Fruit fly (Drosophila melanogaster) whole organism, larva: ENCODE data around the gene CG32452.
"Not testable (repeated sequence)": the region's sequence is repeated elsewhere in the genome, so short reads cannot be mapped to it uniquely, and the experiment has no call there.

Experiments
- noc ChIP-seq: fragments of 200-800 bp; sonication (Bioruptor generic); optimal IDR thresholded peaks from 3 replicates; lab custom pipeline; 2019; ENCODE audit warnings: missing biosample characterization, mild to moderate bottlenecking, missing genetic modification characterization, moderate library complexity

The CG32452 gene

DNA sequence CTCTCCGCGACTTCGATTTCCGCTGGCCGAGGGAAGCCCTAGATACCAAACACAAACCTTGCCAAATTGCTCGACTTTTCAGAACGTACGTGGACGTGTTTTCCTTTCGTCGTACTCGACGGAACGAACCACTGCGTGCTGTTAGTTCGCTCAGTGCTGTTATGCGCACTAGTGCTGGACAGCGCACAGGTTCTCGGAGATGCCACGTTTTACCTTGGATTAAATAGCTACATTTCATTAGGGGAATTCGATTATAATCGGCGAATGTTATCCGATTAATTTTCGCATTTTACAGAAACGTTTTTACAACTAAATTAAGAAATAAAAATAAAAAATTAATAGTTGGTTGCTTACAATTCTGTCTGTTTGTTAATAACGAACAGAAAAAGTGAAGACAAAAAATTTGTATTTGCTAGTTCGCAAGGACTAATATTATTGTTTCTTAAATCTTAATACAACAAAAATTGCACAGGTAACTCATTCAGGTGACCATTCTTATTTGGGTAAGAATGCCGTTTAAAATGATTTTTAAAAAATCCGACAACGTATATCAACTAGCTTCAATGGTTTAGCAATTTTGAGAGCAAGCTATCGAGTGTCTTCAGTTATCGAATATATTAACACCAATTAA is at the start of gene CG32452, which contains the start of gene ArfGAP3:
CG32452 (plus strand) TSS at position 592 of the 631 bp plus-strand sequence.
ArfGAP3 (minus strand) TSS at position 441 of the 631 bp plus-strand sequence.
- no peak for TF ChIP-seq noc (tag; lab: Kevin White, UChicago)

dm6 chr3L:22669275-22670006 is 48.1 kb upstream of the CG32452 start, which contains the start of gene Jhbp6:
Gene Jhbp6, plus strand, starts transcription at chr3L:22669956.
- TF ChIP-seq noc (tag; lab: Kevin White, UChicago), result peak; percentile 15

- TF ChIP-seq noc (tag; lab: Kevin White, UChicago), result no peak
Measured at dm6 chr3L:22670174-22670573, 47.4 kb upstream of the CG32452 start.

dm6 chr3L:22671699-22672276 is 45.7 kb upstream of the CG32452 start:
- peak; percentile 25 for TF ChIP-seq noc (tag; lab: Kevin White, UChicago)

DNA sequence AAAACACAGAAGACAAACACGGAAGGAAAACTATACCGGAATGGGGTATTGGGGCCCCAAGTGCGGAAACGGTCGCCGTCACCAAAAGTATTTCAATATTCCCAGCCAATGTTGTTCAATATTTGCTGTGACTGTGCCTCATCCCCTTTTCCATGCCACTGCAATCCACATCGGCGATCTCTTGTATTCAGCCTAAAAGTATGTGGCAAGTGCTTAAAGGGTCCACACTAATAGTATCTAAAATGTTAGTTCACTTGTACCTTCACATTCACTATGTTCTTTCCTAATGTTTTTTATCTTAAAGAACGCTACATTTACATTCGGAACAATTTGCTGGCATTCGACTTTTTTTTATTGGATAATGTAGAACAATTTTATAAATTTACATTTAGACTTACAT is 36.6 kb upstream of the CG32452 start:
- TF ChIP-seq noc (tag; lab: Kevin White, UChicago), result no peak

DNA sequence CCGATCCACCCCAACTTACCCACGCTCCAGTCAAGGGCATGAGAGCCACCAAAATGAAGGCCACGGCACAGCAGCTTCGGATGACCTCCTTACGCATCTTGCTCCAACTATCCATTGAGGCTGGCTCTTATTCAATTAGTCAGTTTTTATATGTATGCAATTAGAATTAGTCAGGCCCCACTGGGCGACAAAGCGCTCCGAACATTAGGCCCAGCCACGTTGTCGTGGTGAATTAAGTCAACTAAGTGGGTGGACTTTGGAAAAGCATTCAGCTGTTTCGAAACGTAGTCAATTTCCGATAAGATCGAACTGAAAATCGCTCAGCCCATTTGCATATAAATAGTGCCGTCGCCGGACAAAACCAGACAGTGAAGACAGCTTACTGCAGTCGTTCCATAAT is 30.5 kb upstream of the CG32452 start, which contains the start of the genes CG14455 and CG14456:
CG14455 (minus strand) TSS at position 101 of the 400 bp plus-strand sequence.
CG14456 (plus strand) TSS at position 236 of the 400 bp plus-strand sequence.
- no peak for TF ChIP-seq noc (tag; lab: Kevin White, UChicago)

dm6 chr3L:22692428-22692827 is 25.1 kb upstream of the CG32452 start, which contains the start of gene CG14454:
Gene CG14454, minus strand, starts transcription at chr3L:22692528.
- not testable (repeated sequence) for TF ChIP-seq noc (tag; lab: Kevin White, UChicago)

- TF ChIP-seq noc (tag; lab: Kevin White, UChicago), result no peak
Measured at dm6 chr3L:22693712-22694111, 23.8 kb upstream of the CG32452 start, which contains the start of the genes CG12546 and CG14453. Gene CG12546, minus strand, starts transcription at chr3L:22693812. Gene CG14453, plus strand, starts transcription at chr3L:22694083.

dm6 chr3L:22695653-22696052 is 21.9 kb upstream of the CG32452 start, which contains the start of gene CG14452:
Gene CG14452, plus strand, starts transcription at chr3L:22695953.
- TF ChIP-seq noc (tag; lab: Kevin White, UChicago), result no peak

- not testable (repeated sequence) for TF ChIP-seq noc (tag; lab: Kevin White, UChicago)
Measured at dm6 chr3L:22696930-22697329, 20.6 kb upstream of the CG32452 start, which contains the start of gene CG32453. Gene CG32453, plus strand, starts transcription at chr3L:22697230.

DNA sequence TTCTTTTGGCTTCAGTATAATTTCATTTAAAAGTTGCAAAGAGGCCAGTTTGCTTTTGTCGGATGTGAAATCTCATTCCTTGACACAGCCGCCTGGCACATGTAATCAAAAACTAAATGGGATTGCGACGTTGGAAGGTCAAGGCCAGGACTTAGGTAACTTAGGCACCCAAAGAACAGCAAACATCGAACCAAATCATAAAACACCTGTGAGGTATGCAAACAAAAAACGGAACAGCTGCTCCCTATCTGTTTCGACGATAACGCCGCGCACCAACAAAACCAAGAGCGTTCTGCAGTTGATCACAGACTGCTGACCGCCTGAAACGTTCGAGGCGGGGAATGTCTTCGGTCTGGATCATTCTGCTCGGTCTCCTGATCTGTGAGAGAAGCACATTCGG is 18.4 kb upstream of the CG32452 start, which contains the start of gene CG45116:
CG45116 (plus strand) TSS at position 301 of the 400 bp plus-strand sequence.
- no peak for TF ChIP-seq noc (tag; lab: Kevin White, UChicago)

DNA sequence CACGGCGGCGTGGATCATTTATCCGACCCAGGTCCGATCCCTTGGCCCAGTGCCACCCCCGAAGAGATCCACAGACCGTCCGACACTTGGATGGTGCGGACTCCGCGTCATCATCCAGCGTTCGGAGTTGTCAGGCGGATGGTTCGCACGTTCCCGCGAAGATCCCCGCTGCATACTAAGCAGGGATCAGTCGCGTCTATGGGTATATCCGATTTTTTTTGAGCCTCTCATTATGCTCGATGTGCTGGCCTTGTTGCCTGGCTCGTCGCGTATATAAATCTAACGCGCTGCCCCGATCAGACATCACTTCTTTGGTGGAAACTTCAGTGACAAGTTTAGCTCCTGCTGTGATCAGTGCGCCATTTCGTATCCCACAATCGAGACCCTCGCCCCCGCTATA is 5.7 kb upstream of the CG32452 start, which contains the start of gene CG11370:
CG11370 (plus strand) TSS at position 301 of the 400 bp plus-strand sequence.
- TF ChIP-seq noc (tag; lab: Kevin White, UChicago), result no peak

dm6 chr3L:22713605-22714004 is 3.9 kb upstream of the CG32452 start:
- no peak for TF ChIP-seq noc (tag; lab: Kevin White, UChicago)

DNA sequence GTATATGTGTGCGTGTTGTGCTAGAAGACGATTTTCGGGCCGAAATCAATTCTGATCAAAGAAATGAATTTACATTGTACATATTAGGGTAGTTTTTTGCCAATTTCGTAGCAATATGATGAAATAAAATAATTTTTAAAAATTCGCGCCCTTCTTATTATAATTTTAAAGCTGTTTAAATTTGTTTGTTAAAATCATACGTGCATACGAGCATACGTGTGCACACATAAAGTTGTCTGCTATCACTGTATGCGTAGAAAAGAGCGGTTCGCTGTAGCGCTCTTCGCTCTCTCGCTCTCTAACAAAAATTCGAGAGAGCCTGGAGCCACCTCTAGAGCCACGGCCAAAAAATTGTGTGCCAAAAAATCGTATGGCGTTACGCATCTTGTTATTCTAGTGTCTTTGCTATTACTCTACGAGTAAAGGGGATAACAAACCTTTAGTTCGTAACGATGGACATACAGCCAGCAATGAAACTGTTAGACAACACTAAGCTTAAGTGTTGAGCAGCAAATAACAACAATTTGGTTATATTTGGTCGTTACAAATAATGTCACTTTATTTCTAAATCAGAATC is 3.3 kb downstream of the CG32452 start, which contains the start of gene mael:
mael (plus strand) TSS at position 510 of the 577 bp plus-strand sequence.
- TF ChIP-seq noc (tag; lab: Kevin White, UChicago), result not testable (repeated sequence)

DNA sequence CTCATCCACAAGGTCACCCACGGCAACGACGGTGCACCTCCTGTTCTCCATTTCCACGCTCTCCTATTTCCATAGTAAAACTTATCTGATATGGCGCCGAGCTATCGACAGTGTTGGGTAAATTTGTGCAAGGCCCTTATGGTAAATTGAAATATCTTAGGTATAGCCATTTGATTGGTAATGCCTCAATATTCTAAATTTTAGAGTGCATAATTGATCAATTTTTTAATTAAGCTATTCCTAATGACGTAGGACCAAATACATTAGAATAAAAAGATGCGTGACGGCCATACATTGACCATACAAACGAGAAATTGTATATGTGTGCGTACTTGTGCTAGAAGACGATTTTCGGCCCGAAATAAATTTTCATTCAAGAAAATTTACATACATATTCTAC is 4.5 kb downstream of the CG32452 start, which contains the start of gene CG14451:
CG14451 (minus strand) TSS at position 101 of the 400 bp plus-strand sequence.
- TF ChIP-seq noc (tag; lab: Kevin White, UChicago), result no peak
